Worm (Caenorhabditis elegans): ENCODE measurements around the gene str-135.
A peak's percentile ranks its signal among the peaks of the same experiment; 100 is the strongest.

The str-135 gene

ce11 chrV:8250208-8250607 is 30.5 kb downstream of the str-135 start, which contains the start of gene C16D9.6:
C16D9.6 (minus strand) TSS chrV:8250308.
- TF ChIP-seq lin-13 (GFP tag; optimal IDR thresholded peaks at IDR 0.05), result no peak
- no peak for TF ChIP-seq nhr-25 (tag; optimal IDR thresholded peaks at IDR 0.05; ENCODE audit: borderline replicate concordance, insufficient read depth)
- no peak for TF ChIP-seq unc-39 (tag; optimal IDR thresholded peaks at IDR 0.05)
- no peak for TF ChIP-seq nhr-28 (tag; optimal IDR thresholded peaks at IDR 0.05)
- no peak for TF ChIP-seq lsy-2 (tag; optimal IDR thresholded peaks at IDR 0.05)
- no peak for TF ChIP-seq tag-97 (GFP tag; IDR thresholded peaks at IDR 0.05)
- no peak for TF ChIP-seq hif-1 (tag; optimal IDR thresholded peaks at IDR 0.05)
- no peak for TF ChIP-seq Y75B8A.6 (GFP tag; IDR thresholded peaks at IDR 0.05)
- no peak for TF ChIP-seq lin-1 (GFP tag; IDR thresholded peaks at IDR 0.05)

- TF ChIP-seq attf-4 (tag; optimal IDR thresholded peaks at IDR 0.05) (no peak), snpc-4 (tag; optimal IDR thresholded peaks at IDR 0.05) (peak; percentile 91), rbr-2 (tag; optimal IDR thresholded peaks at IDR 0.05) (peak; percentile 56), dmd-8 (GFP tag; IDR thresholded peaks at IDR 0.05) (peak; percentile 56; the same call in 1 of the 2 replicates), mes-2 (tag; optimal IDR thresholded peaks at IDR 0.05; ENCODE audit: poor library complexity, severe bottlenecking) (peak; percentile 87), tra-1 (GFP tag; IDR thresholded peaks at IDR 0.05) (no peak), fos-1 (tag; optimal IDR thresholded peaks at IDR 0.05) (no peak), ztf-7 (tag; optimal IDR thresholded peaks at IDR 0.05) (no peak), jun-1 (tag; optimal IDR thresholded peaks at IDR 0.05) (peak; percentile 31), snpc-1.2 (GFP tag; IDR thresholded peaks at IDR 0.05) (peak; percentile 87), lin-1 (GFP tag; IDR thresholded peaks at IDR 0.05) (peak; percentile 51; the same call in 1 of the 2 replicates), mep-1 (tag; optimal IDR thresholded peaks at IDR 0.05) (peak; percentile 84), aha-1 (tag) (peak; percentile 93), mdl-1 (tag; optimal IDR thresholded peaks at IDR 0.05) (no peak), unc-130 (GFP tag; optimal IDR thresholded peaks at IDR 0.05) (peak; percentile 29), zip-11 (GFP tag; IDR thresholded peaks at IDR 0.05) (no peak), T26A8.4 (GFP tag; IDR thresholded peaks at IDR 0.05) (peak; percentile 92), egl-43 (GFP tag; IDR thresholded peaks at IDR 0.05) (no peak; the same call in none of the 2 replicates), F44E2.7 (GFP tag; IDR thresholded peaks at IDR 0.05) (no peak), dve-1 (tag; optimal IDR thresholded peaks at IDR 0.05; ENCODE audit: insufficient read depth) (peak; percentile 80), ama-1 (optimal IDR thresholded peaks at IDR 0.05) (peak; percentile 97), ceh-82 (tag; optimal IDR thresholded peaks at IDR 0.05) (no peak), hlh-30 (tag; optimal IDR thresholded peaks at IDR 0.05; ENCODE audit: insufficient read depth) (peak; percentile 48), nhr-102 (tag; optimal IDR thresholded peaks at IDR 0.05) (no peak), Y48G9A.11 (GFP tag; IDR thresholded peaks at IDR 0.05) (peak; percentile 83), madf-9 (GFP tag; conservative IDR thresholded peaks at IDR 0.05) (no peak), vab-7 (GFP tag; IDR thresholded peaks at IDR 0.05) (0 out of 2 replicates have a peak, but pooled peaks have one; percentile 22), mxl-2 (GFP tag; conservative IDR thresholded peaks at IDR 0.05) (no peak), egl-27 (tag; optimal IDR thresholded peaks at IDR 0.05) (no peak), duxl-1 (tag; optimal IDR thresholded peaks at IDR 0.05; ENCODE audit: poor library complexity) (peak; percentile 80), tag-97 (GFP tag; IDR thresholded peaks at IDR 0.05) (no peak), lin-38 (GFP tag; IDR thresholded peaks at IDR 0.05) (peak; percentile 57), nhr-48 (tag; optimal IDR thresholded peaks at IDR 0.05) (peak; percentile 73), F26F4.8 (GFP tag; conservative IDR thresholded peaks at IDR 0.05) (0 out of 2 replicates have a peak, but pooled peaks have one; percentile 33), nhr-6 (tag; optimal IDR thresholded peaks at IDR 0.05) (peak; percentile 54), zfp-2 (tag; optimal IDR thresholded peaks at IDR 0.05) (no peak), spr-1 (tag; optimal IDR thresholded peaks at IDR 0.05) (no peak), fkh-10 (GFP tag; optimal IDR thresholded peaks at IDR 0.05) (no peak), gei-8 (GFP tag; optimal IDR thresholded peaks at IDR 0.05) (peak; percentile 37), ZK337.2 (GFP tag; IDR thresholded peaks at IDR 0.05) (no peak), Y5F2A.4 (GFP tag; optimal IDR thresholded peaks at IDR 0.05) (no peak)
Measured at ce11 chrV:8247311-8248105, 33.2 kb downstream of the str-135 start.

Data from whole organism, L4 larva.